Fruit fly (Drosophila melanogaster): ENCODE measurements around the gene CG32115.

Gene CG32115

dm6 chr3L:12892485-12893173 lies 20.8 kb downstream of the CG32115 start, which contains the start of gene CG14118 (continued):
- TF ChIP-seq Taf1 (GFP tag; IDR thresholded peaks at IDR 0.05) (no peak), Dref (GFP tag; IDR thresholded peaks at IDR 0.05) (no peak), gsb (GFP tag; IDR thresholded peaks at IDR 0.05) (no peak), CG1603 (tag; optimal IDR thresholded peaks at IDR 0.05) (no peak), CG4617 (GFP tag; optimal IDR thresholded peaks at IDR 0.05; ENCODE audit: borderline replicate concordance) (no peak), Nf-YA (GFP tag; IDR thresholded peaks at IDR 0.05) (no peak), CG10274 (GFP tag; optimal IDR thresholded peaks at IDR 0.05) (no peak), CG13424 (tag; optimal IDR thresholded peaks at IDR 0.05) (peak; percentile 12), CG7357 (GFP tag; IDR thresholded peaks at IDR 0.05) (no peak), unc-4 (GFP tag; IDR thresholded peaks at IDR 0.05; ENCODE audit: partially characterized antibody) (no peak), BtbVII (GFP tag; optimal IDR thresholded peaks at IDR 0.05) (no peak), Bgb (GFP tag; IDR thresholded peaks at IDR 0.05; ENCODE audit: partially characterized antibody) (no peak), Asciz (GFP tag; optimal IDR thresholded peaks at IDR 0.05) (no peak), hkb (optimal IDR thresholded peaks at IDR 0.05) (no peak), hkb (GFP tag; IDR thresholded peaks at IDR 0.05) (no peak), CG17612 (GFP tag; IDR thresholded peaks at IDR 0.05) (no peak), cwo (GFP tag; optimal IDR thresholded peaks at IDR 0.05) (peak; percentile 55), CG15073 (GFP tag; optimal IDR thresholded peaks at IDR 0.05) (no peak), CG32767 (GFP tag; IDR thresholded peaks at IDR 0.05) (no peak), Mad (GFP tag; optimal IDR thresholded peaks at IDR 0.05) (no peak), CG11398 (GFP tag; optimal IDR thresholded peaks at IDR 0.05) (no peak), MBD-R2 (GFP tag; IDR thresholded peaks at IDR 0.05) (no peak), sens (GFP tag) (peak; percentile 68), Fer3 (tag; optimal IDR thresholded peaks at IDR 0.05) (peak; percentile 34), tll (GFP tag; optimal IDR thresholded peaks at IDR 0.05) (no peak), CG6272 (GFP tag; IDR thresholded peaks at IDR 0.05) (no peak), esg (GFP tag; conservative IDR thresholded peaks at IDR 0.05) (no peak), kni (GFP tag; optimal IDR thresholded peaks at IDR 0.05) (no peak), CG13775 (GFP tag; optimal IDR thresholded peaks at IDR 0.05) (no peak), Chrac-16 (GFP tag; optimal IDR thresholded peaks at IDR 0.05) (no peak), zen2 (GFP tag; IDR thresholded peaks at IDR 0.05; ENCODE audit: partially characterized antibody) (no peak), CG31365 (tag; optimal IDR thresholded peaks at IDR 0.05) (no peak), Bdp1 (GFP tag; optimal IDR thresholded peaks at IDR 0.05) (no peak), ap (GFP tag; IDR thresholded peaks at IDR 0.05) (no peak), pzg (GFP tag; optimal IDR thresholded peaks at IDR 0.05) (no peak), Tbp (GFP tag; optimal IDR thresholded peaks at IDR 0.05) (no peak), CG4328 (GFP tag; optimal IDR thresholded peaks at IDR 0.05) (no peak), NC2β (GFP tag; optimal IDR thresholded peaks at IDR 0.05) (no peak), zen (tag; optimal IDR thresholded peaks at IDR 0.05) (no peak), CG33213 (GFP tag; optimal IDR thresholded peaks at IDR 0.05) (no peak), CG11093 (GFP tag; IDR thresholded peaks at IDR 0.05) (no peak; the same call in 2 of the 3 replicates), Dbx (GFP tag; IDR thresholded peaks at IDR 0.05) (0 out of 3 replicates have a peak, but pooled peaks have one; percentile 18), CG2129 (GFP tag; IDR thresholded peaks at IDR 0.05; ENCODE audit: partially characterized antibody) (no peak), CG2875 (GFP tag; optimal IDR thresholded peaks at IDR 0.05) (no peak), Fer2 (tag; optimal IDR thresholded peaks at IDR 0.05) (no peak), YL-1 (GFP tag; optimal IDR thresholded peaks at IDR 0.05) (no peak), Bteb2 (GFP tag; optimal IDR thresholded peaks at IDR 0.05) (no peak), NFAT (GFP tag; IDR thresholded peaks at IDR 0.05) (no peak), Sox102F (GFP tag; optimal IDR thresholded peaks at IDR 0.05) (peak; percentile 28), ash1 (GFP tag; optimal IDR thresholded peaks at IDR 0.05) (no peak), sr (GFP tag; IDR thresholded peaks at IDR 0.05) (no peak)
